Worm (Caenorhabditis elegans): Measurements from ENCODE around the gene snr-3.

Gene snr-3

ce11 chrII:6524501-6524977 lies 35.0 kb upstream of the snr-3 start, which contains the start of gene C56E6.2:
Gene C56E6.2 (plus strand): TSS chrII:6524927.
- no peak for TF ChIP-seq ceh-83 (GFP tag; optimal IDR thresholded peaks at IDR 0.05)
- TF ChIP-seq elt-1 (tag; optimal IDR thresholded peaks at IDR 0.05; ENCODE audit: borderline replicate concordance, insufficient read depth) = peak; percentile 81

ce11 chrII:6523940-6524339 lies 34.4 kb upstream of the snr-3 start:
- TF ChIP-seq ztf-11 (tag; optimal IDR thresholded peaks at IDR 0.05) = no peak

ce11 chrII:6522622-6523254 lies 33.2 kb upstream of the snr-3 start:
- TF ChIP-seq zip-8 (tag; optimal IDR thresholded peaks at IDR 0.05) (no peak), unc-120 (tag; optimal IDR thresholded peaks at IDR 0.05; ENCODE audit: poor library complexity, severe bottlenecking) (peak; percentile 44), M03D4.4 (tag; optimal IDR thresholded peaks at IDR 0.05) (peak; percentile 31), mep-1 (tag; optimal IDR thresholded peaks at IDR 0.05) (peak; percentile 50), ces-1 (GFP tag; optimal IDR thresholded peaks at IDR 0.05) (no peak), ceh-39 (tag; optimal IDR thresholded peaks at IDR 0.05) (no peak), pha-4 (tag; optimal IDR thresholded peaks at IDR 0.05) (no peak), ham-2 (GFP tag; optimal IDR thresholded peaks at IDR 0.05) (peak; percentile 40), nhr-28 (tag; optimal IDR thresholded peaks at IDR 0.05) (no peak), mls-2 (tag; optimal IDR thresholded peaks at IDR 0.05) (peak; percentile 73), lin-32 (GFP tag; optimal IDR thresholded peaks at IDR 0.05) (no peak), lsy-2 (tag; optimal IDR thresholded peaks at IDR 0.05) (no peak), ceh-43 (GFP tag; optimal IDR thresholded peaks at IDR 0.05) (no peak), ztf-11 (tag; optimal IDR thresholded peaks at IDR 0.05) (no peak), flh-1 (GFP tag; optimal IDR thresholded peaks at IDR 0.05) (no peak), sem-2 (GFP tag; optimal IDR thresholded peaks at IDR 0.05) (no peak), nhr-2 (tag; optimal IDR thresholded peaks at IDR 0.05) (peak; percentile 96), snpc-4 (tag; optimal IDR thresholded peaks at IDR 0.05) (no peak), lin-13 (tag; optimal IDR thresholded peaks at IDR 0.05) (no peak), elt-1 (tag; optimal IDR thresholded peaks at IDR 0.05; ENCODE audit: borderline replicate concordance, insufficient read depth) (no peak), unc-62 (GFP tag; optimal IDR thresholded peaks at IDR 0.05) (peak; percentile 58), mab-5 (tag; optimal IDR thresholded peaks at IDR 0.05) (no peak), nhr-76 (tag; optimal IDR thresholded peaks at IDR 0.05) (no peak), nhr-237 (tag; optimal IDR thresholded peaks at IDR 0.05) (no peak), blmp-1 (tag; optimal IDR thresholded peaks at IDR 0.05) (no peak), bed-3 (GFP tag; optimal IDR thresholded peaks at IDR 0.05) (no peak), elt-3 (tag; optimal IDR thresholded peaks at IDR 0.05) (no peak), unc-39 (tag; optimal IDR thresholded peaks at IDR 0.05) (no peak), hlh-1 (tag; optimal IDR thresholded peaks at IDR 0.05) (peak; percentile 41), sptf-1 (tag; optimal IDR thresholded peaks at IDR 0.05) (no peak), tbx-8 (GFP tag; optimal IDR thresholded peaks at IDR 0.05) (no peak), drap-1 (GFP tag; optimal IDR thresholded peaks at IDR 0.05) (no peak), nhr-12 (tag; optimal IDR thresholded peaks at IDR 0.05) (no peak), ceh-83 (GFP tag; optimal IDR thresholded peaks at IDR 0.05) (no peak), cnd-1 (tag; optimal IDR thresholded peaks at IDR 0.05) (peak; percentile 25)

DNA sequence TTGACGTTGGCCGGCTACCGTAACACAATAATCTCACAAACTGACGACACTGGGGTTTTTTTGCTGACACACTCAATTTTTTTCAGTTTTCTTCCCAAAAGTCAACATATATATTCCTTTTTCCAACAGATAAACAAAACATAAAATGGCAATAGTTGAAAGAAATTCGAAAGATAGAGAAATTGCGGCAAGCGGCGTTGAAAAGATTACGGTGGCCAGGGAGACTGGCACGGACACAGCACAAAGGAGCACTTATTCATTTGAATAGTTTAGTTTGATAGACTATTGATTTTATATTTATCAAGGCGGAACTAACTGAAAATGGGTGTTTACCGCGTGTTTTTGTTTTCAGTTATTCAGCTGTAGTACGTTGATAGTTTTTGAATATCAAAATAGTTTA lies 31.8 kb upstream of the snr-3 start, which contains the start of gene toe-2:
TSS of gene toe-2 (minus strand) at position 70 of the 400 bp plus-strand sequence.
- TF ChIP-seq elt-1 (tag; optimal IDR thresholded peaks at IDR 0.05; ENCODE audit: borderline replicate concordance, insufficient read depth) (no peak), sptf-1 (tag; optimal IDR thresholded peaks at IDR 0.05) (no peak), flh-1 (GFP tag; optimal IDR thresholded peaks at IDR 0.05) (no peak), nhr-76 (tag; optimal IDR thresholded peaks at IDR 0.05) (no peak), ceh-83 (GFP tag; optimal IDR thresholded peaks at IDR 0.05) (no peak), ham-2 (GFP tag; optimal IDR thresholded peaks at IDR 0.05) (no peak), elt-3 (tag; optimal IDR thresholded peaks at IDR 0.05) (no peak), ces-1 (GFP tag; optimal IDR thresholded peaks at IDR 0.05) (no peak), zip-8 (tag; optimal IDR thresholded peaks at IDR 0.05) (no peak), cnd-1 (tag; optimal IDR thresholded peaks at IDR 0.05) (no peak), unc-120 (tag; optimal IDR thresholded peaks at IDR 0.05; ENCODE audit: poor library complexity, severe bottlenecking) (no peak), nhr-2 (tag; optimal IDR thresholded peaks at IDR 0.05) (no peak), ceh-39 (tag; optimal IDR thresholded peaks at IDR 0.05) (no peak), pha-4 (tag; optimal IDR thresholded peaks at IDR 0.05) (no peak), M03D4.4 (tag; optimal IDR thresholded peaks at IDR 0.05) (no peak), lsy-2 (tag; optimal IDR thresholded peaks at IDR 0.05) (no peak), lin-32 (GFP tag; optimal IDR thresholded peaks at IDR 0.05) (no peak), mls-2 (tag; optimal IDR thresholded peaks at IDR 0.05) (no peak), unc-39 (tag; optimal IDR thresholded peaks at IDR 0.05) (no peak), lin-13 (tag; optimal IDR thresholded peaks at IDR 0.05) (no peak)
